Worm (Caenorhabditis elegans): Measurements from ENCODE around the gene cyp-13A4.
A peak's percentile ranks its signal among the peaks of the same experiment; 100 is the strongest.

cyp-13A4 gene

DNA sequence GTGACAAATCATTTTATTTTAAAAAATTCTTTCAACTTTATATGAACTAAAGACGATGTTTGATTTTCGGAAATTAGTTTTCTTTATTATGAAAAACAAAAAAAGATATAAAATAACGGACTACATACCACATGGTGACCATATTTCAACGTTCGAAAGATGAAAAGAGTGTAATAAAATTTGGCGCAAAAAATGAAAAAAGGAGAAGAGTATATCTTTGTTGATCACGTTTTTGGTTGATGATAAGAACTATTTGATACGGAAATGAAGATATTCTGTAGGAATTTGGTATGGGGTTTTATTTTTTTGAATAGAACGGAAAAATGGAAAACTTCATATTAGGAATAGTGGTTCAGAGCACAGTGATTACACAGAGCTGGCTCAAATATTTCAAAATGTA is 44.5 kb downstream of the cyp-13A4 start, which contains the start of gene Y53C12B.7:
Gene Y53C12B.7 (minus strand): TSS at position 163 of the 400 bp plus-strand sequence.
- no peak for TF ChIP-seq unc-120 (tag; optimal IDR thresholded peaks at IDR 0.05; ENCODE audit: poor library complexity, severe bottlenecking)
- TF ChIP-seq elt-3 (tag; optimal IDR thresholded peaks at IDR 0.05), result no peak
- TF ChIP-seq lsy-2 (tag; optimal IDR thresholded peaks at IDR 0.05), result no peak
- TF ChIP-seq flh-1 (GFP tag; optimal IDR thresholded peaks at IDR 0.05), result no peak
- TF ChIP-seq mep-1 (tag; optimal IDR thresholded peaks at IDR 0.05), result no peak
- TF ChIP-seq nhr-76 (tag; optimal IDR thresholded peaks at IDR 0.05), result no peak
- no peak for TF ChIP-seq mab-5 (tag; optimal IDR thresholded peaks at IDR 0.05)

DNA sequence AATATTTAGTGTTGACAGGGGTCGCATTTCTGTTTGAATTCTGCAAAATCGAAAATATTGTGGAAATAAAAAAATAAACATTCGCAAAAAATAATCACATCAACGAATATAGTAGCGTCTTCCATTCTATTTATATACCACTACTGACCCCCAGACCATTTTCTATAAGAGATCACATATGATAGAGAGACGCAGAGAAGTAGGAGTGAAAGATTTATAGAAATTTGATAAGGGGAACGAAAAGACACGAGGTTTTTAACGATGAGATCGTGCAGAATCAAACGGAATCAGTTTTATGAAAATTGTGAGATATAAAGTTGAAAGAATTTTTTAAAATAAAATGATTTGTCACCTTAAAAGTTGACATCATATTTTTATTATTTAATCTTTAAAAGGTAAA is 45.3 kb downstream of the cyp-13A4 start:
- TF ChIP-seq blmp-1 (tag; optimal IDR thresholded peaks at IDR 0.05) (no peak), ceh-43 (GFP tag; optimal IDR thresholded peaks at IDR 0.05) (no peak), mep-1 (tag; optimal IDR thresholded peaks at IDR 0.05) (no peak), sem-2 (GFP tag; optimal IDR thresholded peaks at IDR 0.05) (no peak), tbx-8 (GFP tag; optimal IDR thresholded peaks at IDR 0.05) (no peak), unc-62 (GFP tag; optimal IDR thresholded peaks at IDR 0.05) (no peak), unc-120 (tag; optimal IDR thresholded peaks at IDR 0.05; ENCODE audit: poor library complexity, severe bottlenecking) (no peak), flh-1 (GFP tag; optimal IDR thresholded peaks at IDR 0.05) (no peak), cnd-1 (tag; optimal IDR thresholded peaks at IDR 0.05) (no peak), ceh-39 (tag; optimal IDR thresholded peaks at IDR 0.05) (no peak), M03D4.4 (tag; optimal IDR thresholded peaks at IDR 0.05) (no peak)

DNA sequence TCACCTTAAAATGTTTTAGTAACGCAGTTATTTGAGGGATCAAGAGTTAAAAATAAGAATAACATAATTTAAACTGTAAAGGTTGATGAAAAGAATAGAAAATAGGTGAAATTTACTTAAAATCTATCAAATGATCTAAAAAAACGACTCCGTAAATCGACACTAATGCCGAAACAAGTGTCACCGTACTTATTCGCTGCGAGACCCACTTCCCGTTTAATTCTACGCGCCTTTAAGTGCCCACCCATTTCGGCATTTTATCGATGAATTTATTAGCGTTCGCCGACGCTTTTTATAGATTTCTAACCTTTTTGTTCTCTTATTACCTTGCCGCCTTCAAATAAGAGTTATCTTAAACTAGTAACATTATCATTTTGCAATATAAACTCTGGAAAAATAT is 51.5 kb downstream of the cyp-13A4 start, which contains the start of the genes Y53C12B.1 and nos-3:
Gene Y53C12B.1 (minus strand): TSS at position 10 of the 400 bp plus-strand sequence.
Gene nos-3 (plus strand): TSS at position 248 of the 400 bp plus-strand sequence.
- TF ChIP-seq sptf-1 (tag; optimal IDR thresholded peaks at IDR 0.05) (no peak), lsy-2 (tag; optimal IDR thresholded peaks at IDR 0.05) (peak; percentile 98), blmp-1 (tag; optimal IDR thresholded peaks at IDR 0.05) (no peak), nhr-237 (tag; optimal IDR thresholded peaks at IDR 0.05) (peak; percentile 39), pha-4 (tag; optimal IDR thresholded peaks at IDR 0.05) (peak; percentile 68), elt-3 (tag; optimal IDR thresholded peaks at IDR 0.05) (no peak), cnd-1 (tag; optimal IDR thresholded peaks at IDR 0.05) (no peak), elt-1 (tag; optimal IDR thresholded peaks at IDR 0.05; ENCODE audit: borderline replicate concordance, insufficient read depth) (no peak), unc-120 (tag; optimal IDR thresholded peaks at IDR 0.05; ENCODE audit: poor library complexity, severe bottlenecking) (peak; percentile 98), ztf-11 (tag; optimal IDR thresholded peaks at IDR 0.05) (no peak), zip-8 (tag; optimal IDR thresholded peaks at IDR 0.05) (no peak), lin-13 (tag; optimal IDR thresholded peaks at IDR 0.05) (peak; percentile 79), flh-1 (GFP tag; optimal IDR thresholded peaks at IDR 0.05) (no peak), nhr-2 (tag; optimal IDR thresholded peaks at IDR 0.05) (no peak), mls-2 (tag; optimal IDR thresholded peaks at IDR 0.05) (no peak), bed-3 (GFP tag; optimal IDR thresholded peaks at IDR 0.05) (no peak), snpc-4 (tag; optimal IDR thresholded peaks at IDR 0.05) (no peak), mep-1 (tag; optimal IDR thresholded peaks at IDR 0.05) (peak; percentile 66), nhr-76 (tag; optimal IDR thresholded peaks at IDR 0.05) (no peak), unc-39 (tag; optimal IDR thresholded peaks at IDR 0.05) (no peak), drap-1 (GFP tag; optimal IDR thresholded peaks at IDR 0.05) (no peak), nhr-28 (tag; optimal IDR thresholded peaks at IDR 0.05) (no peak), hlh-1 (tag; optimal IDR thresholded peaks at IDR 0.05) (peak; percentile 25), unc-62 (GFP tag; optimal IDR thresholded peaks at IDR 0.05) (no peak), sem-2 (GFP tag; optimal IDR thresholded peaks at IDR 0.05) (no peak), ham-2 (GFP tag; optimal IDR thresholded peaks at IDR 0.05) (no peak), ceh-83 (GFP tag; optimal IDR thresholded peaks at IDR 0.05) (no peak), tbx-8 (GFP tag; optimal IDR thresholded peaks at IDR 0.05) (no peak), mab-5 (tag; optimal IDR thresholded peaks at IDR 0.05) (no peak), ceh-43 (GFP tag; optimal IDR thresholded peaks at IDR 0.05) (no peak), nhr-12 (tag; optimal IDR thresholded peaks at IDR 0.05) (no peak), lin-32 (GFP tag; optimal IDR thresholded peaks at IDR 0.05) (no peak), ceh-39 (tag; optimal IDR thresholded peaks at IDR 0.05) (peak; percentile 81), M03D4.4 (tag; optimal IDR thresholded peaks at IDR 0.05) (no peak), ces-1 (GFP tag; optimal IDR thresholded peaks at IDR 0.05) (peak; percentile 91)
